Fruit fly (Drosophila melanogaster) whole organism, embryonic: ENCODE measurements around the gene RpS26.
A peak's percentile ranks its signal among the peaks of the same experiment; 100 is the strongest.

Experiments
- Adf1 ChIP-seq: fragments of 200-800 bp; sonication (Bioruptor generic); IDR thresholded peaks from 2 replicates; pipeline ENCODE4 v1.3.6; 2022; ENCODE audit warnings: missing biosample characterization, missing genetic modification characterization
- Antp ChIP-seq: fragments of 200-800 bp; sonication (Bioruptor generic); optimal IDR thresholded peaks from 3 replicates; lab custom pipeline; 2016; ENCODE audit warnings: missing biosample characterization, missing genetic modification characterization
- B-H1 ChIP-seq: fragments of 200-800 bp; sonication (Bioruptor generic); IDR thresholded peaks from 3 replicates; pipeline ENCODE4 v1.3.6; 2022; ENCODE audit warnings: missing biosample characterization, missing genetic modification characterization
- CG10209 ChIP-seq: fragments of 200-800 bp; sonication (Bioruptor generic); optimal IDR thresholded peaks from 3 replicates; lab custom pipeline; 2017; ENCODE audit warnings: missing biosample characterization, mild to moderate bottlenecking, missing genetic modification characterization, missing genetic modification reagents
- CG12299 ChIP-seq: fragments of 200-800 bp; sonication (Bioruptor generic); optimal IDR thresholded peaks from 2 replicates; lab custom pipeline; 2018; ENCODE audit warnings: missing biosample characterization, mild to moderate bottlenecking, missing genetic modification characterization
- CG12744 ChIP-seq: fragments of 200-800 bp; sonication (Bioruptor generic); optimal IDR thresholded peaks from 2 replicates; lab custom pipeline; 2016; ENCODE audit warnings: missing biosample characterization, missing genetic modification characterization
- CG13775 ChIP-seq: fragments of 200-800 bp; sonication (Bioruptor generic); optimal IDR thresholded peaks from 3 replicates; lab custom pipeline; 2017; ENCODE audit warnings: missing biosample characterization, mild to moderate bottlenecking, missing genetic modification characterization
- CG15269 ChIP-seq: fragments of 200-800 bp; sonication (Bioruptor generic); optimal IDR thresholded peaks from 2 replicates; lab custom pipeline; 2018; ENCODE audit warnings: missing biosample characterization, mild to moderate bottlenecking, missing genetic modification characterization, moderate library complexity
- CG1603 ChIP-seq: fragments of 200-800 bp; sonication (Bioruptor generic); optimal IDR thresholded peaks from 2 replicates; lab custom pipeline; 2019; ENCODE audit warnings: missing biosample characterization, mild to moderate bottlenecking, missing genetic modification characterization, moderate library complexity
- CG17568 ChIP-seq: fragments of 200-800 bp; sonication (Bioruptor generic); optimal IDR thresholded peaks from 2 replicates; lab custom pipeline; 2018; ENCODE audit warnings: missing biosample characterization, mild to moderate bottlenecking, missing genetic modification characterization, moderate library complexity
- CG17912 ChIP-seq: fragments of 200-800 bp; sonication (Bioruptor generic); optimal IDR thresholded peaks from 2 replicates; lab custom pipeline; 2018; ENCODE audit warnings: missing biosample characterization, mild to moderate bottlenecking, missing genetic modification characterization
- CG2202 ChIP-seq: fragments of 200-800 bp; sonication (Bioruptor generic); optimal IDR thresholded peaks from 2 replicates; lab custom pipeline; 2018; ENCODE audit warnings: missing biosample characterization, mild to moderate bottlenecking, missing genetic modification characterization
- CG30431 ChIP-seq: fragments of 200-800 bp; sonication (Bioruptor generic); optimal IDR thresholded peaks from 2 replicates; lab custom pipeline; 2017; ENCODE audit warnings: missing biosample characterization, missing genetic modification characterization
- CG34224 ChIP-seq: fragments of 200-800 bp; sonication (Bioruptor generic); IDR thresholded peaks from 3 replicates; pipeline ENCODE4 v1.3.6; 2022; ENCODE audit warnings: missing biosample characterization, missing genetic modification characterization; ENCODE audit not compliant: partially characterized antibody
- CG3726 ChIP-seq: fragments of 200-800 bp; sonication (Bioruptor generic); IDR thresholded peaks from 3 replicates; pipeline ENCODE4, ENCODE4 v1.3.6; 2022; ENCODE audit warnings: missing biosample characterization, missing genetic modification characterization
- CG42726 ChIP-seq: fragments of 200-800 bp; sonication (Bioruptor generic); IDR thresholded peaks from 2 replicates; pipeline ENCODE4 v1.3.6; 2022; ENCODE audit warnings: missing biosample characterization, missing genetic modification characterization; ENCODE audit not compliant: partially characterized antibody
- CG4328 ChIP-seq: fragments of 200-800 bp; sonication (Bioruptor generic); optimal IDR thresholded peaks from 3 replicates; lab custom pipeline; 2017; ENCODE audit warnings: missing biosample characterization, missing genetic modification reagents, missing genetic modification characterization
- CG4854 ChIP-seq: fragments of 200-800 bp; sonication (Bioruptor generic); optimal IDR thresholded peaks from 2 replicates; lab custom pipeline; 2016; ENCODE audit warnings: missing biosample characterization, missing genetic modification characterization, inconsistent platforms
- CG6272 ChIP-seq: fragments of 200-800 bp; sonication (Bioruptor generic); IDR thresholded peaks from 2 replicates; pipeline ENCODE4 v1.3.6; 2022; ENCODE audit warnings: missing biosample characterization, missing genetic modification characterization
- CG7839 ChIP-seq: fragments of 200-800 bp; sonication (Bioruptor generic); optimal IDR thresholded peaks from 3 replicates; lab custom pipeline; 2018; ENCODE audit warnings: missing biosample characterization, mild to moderate bottlenecking, missing genetic modification characterization, moderate library complexity
- CG8924 ChIP-seq: fragments of 200-800 bp; optimal IDR thresholded peaks from 3 replicates; lab custom pipeline; 2019; ENCODE audit warnings: missing biosample characterization, mild to moderate bottlenecking, missing genetic modification characterization, moderate library complexity
- ERR ChIP-seq: fragments of 200-800 bp; sonication (Bioruptor generic); optimal IDR thresholded peaks from 2 replicates; lab custom pipeline; 2016; ENCODE audit warnings: missing biosample characterization, missing genetic modification characterization
- Ets65A ChIP-seq: fragments of 200-800 bp; sonication (Bioruptor generic); peaks from one replicate; lab custom pipeline; 2016; ENCODE audit warnings: missing biosample characterization, missing genetic modification characterization
- GATAe ChIP-seq: fragments of 200-800 bp; sonication (Bioruptor generic); conservative IDR thresholded peaks from 2 replicates; pipeline ENCODE4 v1.3.6; 2022; ENCODE audit warnings: missing biosample characterization, missing genetic modification characterization
- HLH54F ChIP-seq: fragments of 200-800 bp; sonication (Bioruptor generic); optimal IDR thresholded peaks from 3 replicates; lab custom pipeline; 2016; ENCODE audit warnings: missing biosample characterization, missing genetic modification characterization
- Hmr ChIP-seq: fragments of 200-800 bp; sonication (Bioruptor generic); optimal IDR thresholded peaks from 3 replicates; lab custom pipeline; 2017; ENCODE audit warnings: mild to moderate bottlenecking, missing biosample characterization, missing genetic modification reagents, missing genetic modification characterization
- Mad ChIP-seq: fragments of 200-800 bp; sonication (Bioruptor generic); optimal IDR thresholded peaks from 2 replicates; lab custom pipeline; 2016; ENCODE audit warnings: missing biosample characterization, missing genetic modification characterization
- Oaz ChIP-seq: fragments of 200-800 bp; sonication (Bioruptor generic); IDR thresholded peaks from 2 replicates; pipeline ENCODE4 v1.3.6; 2022; ENCODE audit warnings: missing biosample characterization, missing genetic modification characterization
- Pdp1 ChIP-seq, 2 experiments: fragments of 200-800 bp; sonication (Bioruptor generic); optimal IDR thresholded peaks; 3 replicates each; lab custom pipeline; 2016; ENCODE audit warnings: missing biosample characterization in 2 of 2, missing genetic modification characterization in 2 of 2, mild to moderate bottlenecking in 1 of 2, moderate library complexity in 1 of 2
- Vsx1 ChIP-seq: fragments of 200-800 bp; sonication (Bioruptor generic); optimal IDR thresholded peaks from 2 replicates; lab custom pipeline; 2017; ENCODE audit warnings: missing biosample characterization, mild to moderate bottlenecking, missing genetic modification characterization, missing genetic modification reagents
- Xbp1 ChIP-seq: fragments of 200-800 bp; sonication (Bioruptor generic); optimal IDR thresholded peaks from 3 replicates; lab custom pipeline; 2016; ENCODE audit warnings: missing biosample characterization, mild to moderate bottlenecking, missing genetic modification characterization
- chinmo ChIP-seq: fragments of 200-800 bp; sonication (Bioruptor generic); IDR thresholded peaks from 4 replicates; pipeline ENCODE4 v1.3.6; 2022; ENCODE audit warnings: missing biosample characterization, missing genetic modification characterization; ENCODE audit not compliant: partially characterized antibody
- dimm ChIP-seq: fragments of 200-800 bp; sonication (Bioruptor generic); IDR thresholded peaks from 2 replicates; pipeline ENCODE4 v1.3.6; 2022; ENCODE audit warnings: missing biosample characterization, missing genetic modification characterization
- dpn ChIP-seq, 2 experiments: fragments of 200-800 bp; sonication (Bioruptor generic); optimal IDR thresholded peaks; 3 replicates each; lab custom pipeline; 2016; ENCODE audit warnings: missing biosample characterization in 2 of 2, missing genetic modification characterization in 2 of 2
- emc ChIP-seq: fragments of 200-800 bp; sonication (Bioruptor generic); optimal IDR thresholded peaks from 2 replicates; lab custom pipeline; 2016; ENCODE audit warnings: missing biosample characterization, missing genetic modification characterization
- en ChIP-seq: fragments of 200-800 bp; sonication (Bioruptor generic); optimal IDR thresholded peaks from 2 replicates; lab custom pipeline; 2016; ENCODE audit warnings: missing biosample characterization, missing genetic modification characterization
- gcm ChIP-seq: fragments of 200-800 bp; sonication (Bioruptor generic); optimal IDR thresholded peaks from 2 replicates; lab custom pipeline; 2019; ENCODE audit warnings: missing biosample characterization, mild to moderate bottlenecking, missing genetic modification characterization, moderate library complexity
- gem ChIP-seq: fragments of 200-800 bp; sonication (Bioruptor generic); optimal IDR thresholded peaks from 2 replicates; lab custom pipeline; 2019; ENCODE audit warnings: missing biosample characterization, mild to moderate bottlenecking, missing genetic modification characterization, moderate library complexity
- ken ChIP-seq: fragments of 200-800 bp; sonication (Bioruptor generic); IDR thresholded peaks from 3 replicates; pipeline ENCODE4 v1.3.6; 2022; ENCODE audit warnings: missing biosample characterization, missing genetic modification characterization
- lab ChIP-seq: fragments of 200-800 bp; sonication (Bioruptor generic); optimal IDR thresholded peaks from 3 replicates; lab custom pipeline; 2017; ENCODE audit warnings: missing biosample characterization, missing genetic modification characterization, mild to moderate bottlenecking, moderate library complexity, missing genetic modification reagents
- nerfin-2 ChIP-seq: fragments of 200-800 bp; sonication (Bioruptor generic); IDR thresholded peaks from 2 replicates; pipeline ENCODE4 v1.3.6; 2022; ENCODE audit warnings: missing biosample characterization, missing genetic modification characterization; ENCODE audit not compliant: partially characterized antibody
- nom ChIP-seq: fragments of 200-800 bp; sonication (Bioruptor generic); optimal IDR thresholded peaks from 2 replicates; lab custom pipeline; 2017; ENCODE audit warnings: missing biosample characterization, missing genetic modification characterization, mild to moderate bottlenecking, moderate library complexity, missing genetic modification reagents
- org-1 ChIP-seq: fragments of 200-800 bp; sonication (Bioruptor generic); optimal IDR thresholded peaks from 2 replicates; lab custom pipeline; 2017; ENCODE audit warnings: missing biosample characterization, missing genetic modification characterization
- pros ChIP-seq: fragments of 200-800 bp; sonication (Bioruptor generic); optimal IDR thresholded peaks from 3 replicates; lab custom pipeline; 2019; ENCODE audit warnings: missing biosample characterization, mild to moderate bottlenecking, missing genetic modification characterization, moderate library complexity
- sc ChIP-seq, 3 experiments: fragments of >200 bp in 2 of 3; fragments of 200-800 bp in 1 of 3; sonication (Bioruptor generic) in 1 of 3; optimal IDR thresholded peaks; 2 replicates in 2 of 3; 3 replicates in 1 of 3; lab custom pipeline; 2017; ENCODE audit warnings: mild to moderate bottlenecking in 1 of 3, missing biosample characterization in 1 of 3, missing genetic modification characterization in 1 of 3, missing genetic modification reagents in 1 of 3
- scrt ChIP-seq: fragments of 200-800 bp; sonication (Bioruptor generic); optimal IDR thresholded peaks from 2 replicates; lab custom pipeline; 2018; ENCODE audit warnings: missing biosample characterization, mild to moderate bottlenecking, missing genetic modification characterization, moderate library complexity
- sens-2 ChIP-seq: fragments of 200-800 bp; sonication (Bioruptor generic); IDR thresholded peaks from 2 replicates; pipeline ENCODE4 v1.3.6; 2022; ENCODE audit warnings: missing biosample characterization, missing genetic modification characterization
- slbo ChIP-seq: fragments of 200-800 bp; sonication (Bioruptor generic); IDR thresholded peaks from 2 replicates; pipeline ENCODE4 v1.3.6; 2022; ENCODE audit warnings: missing biosample characterization, missing genetic modification characterization
- tio ChIP-seq: fragments of 200-800 bp; sonication (Bioruptor generic); optimal IDR thresholded peaks from 2 replicates; lab custom pipeline; 2017; ENCODE audit warnings: missing biosample characterization, missing genetic modification characterization, inconsistent platforms
- unpg ChIP-seq: fragments of 200-800 bp; sonication (Bioruptor generic); optimal IDR thresholded peaks from 3 replicates; lab custom pipeline; 2018; ENCODE audit warnings: missing biosample characterization, mild to moderate bottlenecking, missing genetic modification characterization, moderate library complexity

RpS26 gene

dm6 chr2L:18481064-18481463 lies 38.0 kb upstream of the RpS26 start (continued):
- TF ChIP-seq CG30431, result no peak
- TF ChIP-seq dimm (GFP tag; lab: Robert Waterston, UW), result no peak
- no peak for TF ChIP-seq CG3726 (GFP tag; lab: Robert Waterston, UW)
- TF ChIP-seq CG15269, result peak; percentile 19
- TF ChIP-seq nom (GFP tag; lab: Kevin White, UChicago), result no peak
- TF ChIP-seq gcm (GFP tag; lab: Kevin White, UChicago), result no peak
- no peak for TF ChIP-seq org-1 (GFP tag; lab: Kevin White, UChicago)
- TF ChIP-seq CG12744, result no peak
- no peak for TF ChIP-seq Ets65A (GFP tag; lab: Kevin White, UChicago)
- no peak for TF ChIP-seq CG10209 (GFP tag; lab: Kevin White, UChicago)
- TF ChIP-seq CG2202 (tag; lab: Kevin White, UChicago), result no peak
- no peak for TF ChIP-seq CG6272 (GFP tag; lab: Robert Waterston, UW)
- no peak for TF ChIP-seq pros (GFP tag; lab: Kevin White, UChicago)
- TF ChIP-seq slbo (GFP tag; lab: Robert Waterston, UW), result no peak
- TF ChIP-seq dpn (GFP tag; optimal IDR thresholded peaks at IDR 0.05; lab: Kevin White, UChicago), result no peak
- TF ChIP-seq Mad (GFP tag; lab: Kevin White, UChicago), result no peak
- no peak for TF ChIP-seq CG8924 (tag; lab: Kevin White, UChicago)
- no peak for TF ChIP-seq CG1603 (tag; lab: Kevin White, UChicago)
- TF ChIP-seq sens-2 (GFP tag; lab: Robert Waterston, UW), result no peak
- TF ChIP-seq CG17912 (GFP tag; lab: Kevin White, UChicago), result no peak
- no peak for TF ChIP-seq sc (optimal IDR thresholded peaks at IDR 0.05; lab: Kevin White, UChicago)
- no peak for TF ChIP-seq sc (GFP tag; optimal IDR thresholded peaks at IDR 0.05; lab: Kevin White, UChicago)
- TF ChIP-seq en (GFP tag; lab: Kevin White, UChicago), result no peak
- TF ChIP-seq CG17568, result peak; percentile 0
- no peak for TF ChIP-seq CG34224 (GFP tag; lab: Robert Waterston, UW)
- TF ChIP-seq unpg (GFP tag; lab: Kevin White, UChicago), result peak; percentile 43
- TF ChIP-seq Oaz, result no peak
- no peak for TF ChIP-seq Xbp1
- no peak for TF ChIP-seq B-H1 (GFP tag; lab: Robert Waterston, UW)
- TF ChIP-seq scrt (GFP tag; lab: Kevin White, UChicago), result no peak
- TF ChIP-seq tio (GFP tag; lab: Kevin White, UChicago), result no peak
- peak; percentile 36 for TF ChIP-seq gem (tag; lab: Kevin White, UChicago)
- no peak for TF ChIP-seq emc (GFP tag; lab: Kevin White, UChicago)
- TF ChIP-seq ERR, result no peak
- TF ChIP-seq GATAe (GFP tag; lab: Robert Waterston, UW), result no peak
- TF ChIP-seq Antp (GFP tag; lab: Kevin White, UChicago), result no peak
- peak; percentile 23 for TF ChIP-seq CG7839 (tag; lab: Kevin White, UChicago)
- TF ChIP-seq Adf1, result no peak
- TF ChIP-seq HLH54F (GFP tag; lab: Kevin White, UChicago), result no peak
- peak; percentile 30 for TF ChIP-seq Vsx1 (GFP tag; lab: Kevin White, UChicago)
- TF ChIP-seq chinmo (GFP tag; lab: Robert Waterston, UW), result no peak
- no peak for TF ChIP-seq CG4854 (GFP tag; lab: Kevin White, UChicago)
- TF ChIP-seq Pdp1 (GFP tag; optimal IDR thresholded peaks at IDR 0.05; lab: Kevin White, UChicago), result no peak
- no peak for TF ChIP-seq CG12299 (tag; lab: Kevin White, UChicago)
- no peak for TF ChIP-seq CG4328 (GFP tag; lab: Kevin White, UChicago)
- TF ChIP-seq CG13775 (GFP tag; lab: Kevin White, UChicago), result no peak
- peak; percentile 48 for TF ChIP-seq lab (GFP tag; lab: Kevin White, UChicago)
- TF ChIP-seq Hmr, result peak; percentile 60
- no peak for TF ChIP-seq CG42726
- TF ChIP-seq nerfin-2 (GFP tag; lab: Robert Waterston, UW), result no peak
- TF ChIP-seq ken, result no peak
